Fruit fly (Drosophila melanogaster) whole organism, prepupa: ENCODE results near the gene moody.

Experiments used
- CG1621 ChIP-seq: fragments of 200-800 bp; sonication (Bioruptor generic); optimal IDR thresholded peaks from 3 replicates; lab custom pipeline; 2018; ENCODE audit warnings: missing biosample characterization, mild to moderate bottlenecking, missing genetic modification characterization
- CG6792 ChIP-seq: fragments of 200-800 bp; sonication (Bioruptor generic); optimal IDR thresholded peaks from 3 replicates; lab custom pipeline; 2016; ENCODE audit warnings: missing biosample characterization, missing genetic modification characterization
- Eip93F ChIP-seq: fragments of 200-800 bp; sonication (Bioruptor generic); optimal IDR thresholded peaks from 2 replicates; lab custom pipeline; 2016; ENCODE audit warnings: missing biosample characterization, mild to moderate bottlenecking, missing genetic modification characterization
- Ets21C ChIP-seq: fragments of 200-800 bp; sonication (Bioruptor generic); optimal IDR thresholded peaks from 3 replicates; lab custom pipeline; 2016; ENCODE audit warnings: missing biosample characterization, missing genetic modification characterization
- Gug ChIP-seq: fragments of 200-800 bp; sonication (Bioruptor generic); IDR thresholded peaks from 2 replicates; pipeline ENCODE4 v1.3.6; 2022; ENCODE audit warnings: missing biosample characterization, missing genetic modification characterization
- fd85E ChIP-seq: fragments of 200-800 bp; sonication (Bioruptor generic); optimal IDR thresholded peaks from 3 replicates; lab custom pipeline; 2016; ENCODE audit warnings: missing biosample characterization, missing genetic modification characterization
- topi ChIP-seq: fragments of 200-800 bp; sonication (Bioruptor generic); optimal IDR thresholded peaks from 3 replicates; lab custom pipeline; 2016; ENCODE audit warnings: missing biosample characterization, missing genetic modification characterization

DNA sequence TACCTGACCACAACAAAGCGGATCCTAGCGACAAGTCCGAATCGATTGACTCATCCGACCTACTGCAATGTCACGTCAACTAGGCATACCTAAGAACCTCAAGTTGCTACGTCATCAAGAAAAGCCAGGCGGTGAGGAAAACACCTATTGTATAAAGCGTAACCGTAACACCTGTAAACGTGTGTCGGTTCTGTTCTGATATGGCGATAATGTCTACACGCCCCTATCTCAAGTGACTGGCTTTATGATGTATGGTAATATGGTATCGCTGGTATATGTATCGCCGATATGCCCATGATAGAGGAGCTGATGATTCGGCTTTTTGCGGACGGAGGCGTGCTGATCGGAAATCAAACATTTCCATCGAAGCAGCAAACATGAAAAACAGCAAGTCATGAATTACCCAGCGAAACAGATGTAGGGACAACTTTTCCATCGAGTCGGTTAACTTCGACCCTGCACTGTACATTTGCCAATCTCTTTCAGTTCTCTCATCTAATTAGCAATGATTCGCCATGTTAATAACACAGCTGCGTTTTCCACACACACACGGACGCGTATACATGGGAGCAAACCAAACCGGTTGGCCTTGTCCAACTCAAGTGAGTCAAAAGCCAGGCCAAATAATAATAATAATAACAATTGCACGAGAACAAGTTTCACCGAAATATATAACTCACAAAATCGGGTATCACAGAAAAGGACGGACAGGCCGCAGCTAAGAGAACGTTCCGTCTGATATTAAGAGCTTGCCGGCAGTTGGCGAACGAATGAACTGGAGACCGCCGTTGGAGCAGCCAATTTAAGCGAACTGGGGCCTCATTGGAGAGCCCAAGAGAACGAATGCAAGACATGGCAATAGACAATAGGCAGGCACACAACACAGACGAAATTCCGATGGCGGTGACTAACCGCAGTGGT is 20.1 kb upstream of the moody start:
- no peak for TF ChIP-seq Ets21C (GFP tag; lab: Kevin White, UChicago)
- no peak for TF ChIP-seq topi (GFP tag; lab: Kevin White, UChicago)
- TF ChIP-seq Eip93F (GFP tag; lab: Kevin White, UChicago) = no peak
- no peak for TF ChIP-seq CG6792 (GFP tag; lab: Kevin White, UChicago)
- no peak for TF ChIP-seq Gug (GFP tag; lab: Robert Waterston, UW)
- no peak for TF ChIP-seq CG1621 (tag; lab: Kevin White, UChicago)
- TF ChIP-seq fd85E (GFP tag; lab: Kevin White, UChicago) = no peak
